Fruit fly (Drosophila melanogaster) whole organism, embryonic: ENCODE results near the gene Gr2a.

Experiments
- Antp ChIP-seq: fragments of 200-800 bp; sonication (Bioruptor generic); optimal IDR thresholded peaks from 3 replicates; lab custom pipeline; 2016; ENCODE audit warnings: missing biosample characterization, missing genetic modification characterization
- BtbVII ChIP-seq: fragments of 200-800 bp; sonication (Bioruptor generic); optimal IDR thresholded peaks from 3 replicates; lab custom pipeline; 2017; ENCODE audit warnings: missing biosample characterization, mild to moderate bottlenecking, missing genetic modification characterization
- CG10366 ChIP-seq: fragments of 200-800 bp; sonication (Bioruptor generic); IDR thresholded peaks from 2 replicates; pipeline ENCODE4 v1.3.6; 2022; ENCODE audit warnings: missing biosample characterization, missing genetic modification characterization
- CG10959 ChIP-seq: fragments of 200-800 bp; sonication (Bioruptor generic); IDR thresholded peaks from 2 replicates; pipeline ENCODE4 v1.3.6; 2022; ENCODE audit warnings: missing biosample characterization, missing genetic modification characterization
- CG11504 ChIP-seq: fragments of 200-800 bp; sonication (Bioruptor generic); optimal IDR thresholded peaks from 3 replicates; lab custom pipeline; 2019; ENCODE audit warnings: missing biosample characterization, mild to moderate bottlenecking, missing genetic modification characterization, moderate library complexity
- CG12071 ChIP-seq: fragments of 200-800 bp; sonication (Bioruptor generic); optimal IDR thresholded peaks from 3 replicates; lab custom pipeline; 2018; ENCODE audit warnings: missing biosample characterization, mild to moderate bottlenecking, missing genetic modification characterization
- CG12391 ChIP-seq: fragments of 200-800 bp; sonication (Bioruptor generic); optimal IDR thresholded peaks from 3 replicates; lab custom pipeline; 2018; ENCODE audit warnings: missing biosample characterization, mild to moderate bottlenecking, missing genetic modification characterization, moderate library complexity
- CG14965 ChIP-seq: fragments of 200-800 bp; sonication (Bioruptor generic); optimal IDR thresholded peaks from 2 replicates; lab custom pipeline; 2016; ENCODE audit warnings: missing biosample characterization, missing genetic modification characterization, borderline replicate concordance
- CG15073 ChIP-seq: fragments of 200-800 bp; sonication (Bioruptor generic); optimal IDR thresholded peaks from 2 replicates; lab custom pipeline; 2016; ENCODE audit warnings: missing biosample characterization, missing genetic modification characterization
- CG17385 ChIP-seq: fragments of 200-800 bp; sonication (Bioruptor generic); optimal IDR thresholded peaks from 3 replicates; lab custom pipeline; 2018; ENCODE audit warnings: missing biosample characterization, mild to moderate bottlenecking, missing genetic modification characterization
- CG18011 ChIP-seq: fragments of 200-800 bp; sonication (Bioruptor generic); optimal IDR thresholded peaks from 2 replicates; lab custom pipeline; 2017; ENCODE audit warnings: missing biosample characterization, missing genetic modification characterization, mild to moderate bottlenecking, moderate library complexity, missing genotype
- CG6765 ChIP-seq: fragments of 200-800 bp; sonication (Bioruptor generic); optimal IDR thresholded peaks from 3 replicates; lab custom pipeline; 2017; ENCODE audit warnings: missing biosample characterization, mild to moderate bottlenecking, missing genetic modification characterization
- CG7357 ChIP-seq: fragments of 200-800 bp; sonication (Bioruptor generic); IDR thresholded peaks from 3 replicates; pipeline ENCODE4 v1.3.6; 2022; ENCODE audit warnings: missing biosample characterization, missing genetic modification characterization
- CG7928 ChIP-seq: fragments of 200-800 bp; sonication (Bioruptor generic); optimal IDR thresholded peaks from 2 replicates; lab custom pipeline; 2017; ENCODE audit warnings: missing biosample characterization, mild to moderate bottlenecking, missing genetic modification characterization
- CG7987 ChIP-seq: fragments of 200-800 bp; sonication (Bioruptor generic); optimal IDR thresholded peaks from 2 replicates; lab custom pipeline; 2018; ENCODE audit warnings: missing biosample characterization, mild to moderate bottlenecking, missing genetic modification characterization, moderate library complexity
- CG8478 ChIP-seq: fragments of >200 bp; optimal IDR thresholded peaks from 2 replicates; lab custom pipeline; 2018
- CG9215 ChIP-seq: fragments of 200-800 bp; sonication (Bioruptor generic); IDR thresholded peaks from 2 replicates; pipeline ENCODE4 v1.3.6; 2022; ENCODE audit warnings: missing biosample characterization, missing genetic modification characterization
- HLHmδ ChIP-seq: fragments of 200-800 bp; sonication (Bioruptor generic); optimal IDR thresholded peaks from 2 replicates; lab custom pipeline; 2018; ENCODE audit warnings: missing biosample characterization, mild to moderate bottlenecking, missing genetic modification characterization, moderate library complexity
- Hr51 ChIP-seq, 2 experiments: fragments of 200-800 bp; sonication (Bioruptor generic); optimal IDR thresholded peaks; 2 replicates in 1 of 2; 3 replicates in 1 of 2; lab custom pipeline; 2016 to 2018; ENCODE audit warnings: missing biosample characterization in 2 of 2, missing genetic modification characterization in 2 of 2, mild to moderate bottlenecking in 1 of 2, moderate library complexity in 1 of 2
- MESR4 ChIP-seq: fragments of 200-800 bp; sonication (Bioruptor generic); optimal IDR thresholded peaks from 2 replicates; lab custom pipeline; 2018; ENCODE audit warnings: missing biosample characterization, mild to moderate bottlenecking, missing genetic modification characterization, moderate library complexity
- Med ChIP-seq: fragments of 200-800 bp; sonication (Bioruptor generic); peaks from one replicate; lab custom pipeline; 2016; ENCODE audit warnings: missing biosample characterization, missing genetic modification characterization, mild to moderate bottlenecking, inconsistent platforms, moderate library complexity
- Neu2 ChIP-seq: fragments of 200-800 bp; sonication (Bioruptor generic); optimal IDR thresholded peaks from 3 replicates; lab custom pipeline; 2016; ENCODE audit warnings: missing biosample characterization, missing genetic modification characterization, borderline replicate concordance
- Nf-YA ChIP-seq: fragments of 200-800 bp; sonication (Bioruptor generic); IDR thresholded peaks from 2 replicates; pipeline ENCODE4 v1.3.6; 2022; ENCODE audit warnings: missing biosample characterization, missing genetic modification characterization
- Optix ChIP-seq: fragments of 200-800 bp; sonication (Bioruptor generic); IDR thresholded peaks from 3 replicates; pipeline ENCODE4 v1.3.6; 2022; ENCODE audit warnings: missing biosample characterization, missing genetic modification characterization
- PHDP ChIP-seq: fragments of 200-800 bp; sonication (Bioruptor generic); optimal IDR thresholded peaks from 3 replicates; lab custom pipeline; 2018; ENCODE audit warnings: missing biosample characterization, mild to moderate bottlenecking, missing genetic modification characterization, moderate library complexity
- Pdp1 ChIP-seq, 2 experiments: fragments of 200-800 bp; sonication (Bioruptor generic); optimal IDR thresholded peaks; 3 replicates each; lab custom pipeline; 2016; ENCODE audit warnings: missing biosample characterization in 2 of 2, missing genetic modification characterization in 2 of 2, mild to moderate bottlenecking in 1 of 2, moderate library complexity in 1 of 2
- Poxn ChIP-seq: fragments of 200-800 bp; sonication (Bioruptor generic); IDR thresholded peaks from 2 replicates; pipeline ENCODE4 v1.3.6; 2022; ENCODE audit warnings: missing biosample characterization, missing genetic modification characterization
- Scr ChIP-seq: fragments of 200-800 bp; sonication (Bioruptor generic); IDR thresholded peaks from 2 replicates; pipeline ENCODE4 v1.3.6; 2022; ENCODE audit warnings: missing biosample characterization, missing genetic modification characterization; ENCODE audit not compliant: partially characterized antibody
- Spps ChIP-seq: fragments of 200-800 bp; sonication (Bioruptor generic); optimal IDR thresholded peaks from 2 replicates; lab custom pipeline; 2018; ENCODE audit warnings: missing biosample characterization, mild to moderate bottlenecking, missing genetic modification characterization
- abd-A ChIP-seq: fragments of 200-800 bp; sonication (Bioruptor generic); optimal IDR thresholded peaks from 3 replicates; lab custom pipeline; 2019; ENCODE audit warnings: missing biosample characterization, mild to moderate bottlenecking, missing genetic modification characterization, moderate library complexity
- ato ChIP-seq: fragments of 200-800 bp; sonication (Bioruptor generic); IDR thresholded peaks from 2 replicates; pipeline ENCODE4 v1.3.6; 2022; ENCODE audit warnings: missing biosample characterization, missing genetic modification characterization; ENCODE audit not compliant: partially characterized antibody
- cwo ChIP-seq: fragments of 200-800 bp; sonication (Bioruptor generic); optimal IDR thresholded peaks from 3 replicates; lab custom pipeline; 2017; ENCODE audit warnings: missing biosample characterization, missing genetic modification characterization, mild to moderate bottlenecking, moderate library complexity, missing genetic modification reagents
- ems ChIP-seq: fragments of 200-800 bp; sonication (Bioruptor generic); optimal IDR thresholded peaks from 3 replicates; lab custom pipeline; 2016; ENCODE audit warnings: missing biosample characterization, missing genetic modification characterization
- en ChIP-seq: fragments of 200-800 bp; sonication (Bioruptor generic); optimal IDR thresholded peaks from 2 replicates; lab custom pipeline; 2016; ENCODE audit warnings: missing biosample characterization, missing genetic modification characterization
- esg ChIP-seq: fragments of 200-800 bp; sonication (Bioruptor generic); conservative IDR thresholded peaks from 2 replicates; pipeline ENCODE4 v1.3.6; 2022; ENCODE audit warnings: missing biosample characterization, missing genetic modification characterization
- fu2 ChIP-seq: fragments of 200-800 bp; sonication (Bioruptor generic); optimal IDR thresholded peaks from 2 replicates; lab custom pipeline; 2016; ENCODE audit warnings: missing biosample characterization, missing genetic modification characterization
- grn ChIP-seq: fragments of 200-800 bp; sonication (Bioruptor generic); optimal IDR thresholded peaks from 3 replicates; lab custom pipeline; 2017; ENCODE audit warnings: missing biosample characterization, missing genetic modification characterization
- gsb-n ChIP-seq: fragments of 200-800 bp; sonication (Bioruptor generic); optimal IDR thresholded peaks from 3 replicates; lab custom pipeline; 2018; ENCODE audit warnings: missing biosample characterization, mild to moderate bottlenecking, missing genetic modification characterization
- inv ChIP-seq: fragments of 200-800 bp; sonication (Bioruptor generic); IDR thresholded peaks from 2 replicates; pipeline ENCODE4 v1.3.6; 2022; ENCODE audit warnings: missing biosample characterization, missing genetic modification characterization; ENCODE audit not compliant: partially characterized antibody
- klu ChIP-seq: fragments of 200-800 bp; sonication (Bioruptor generic); IDR thresholded peaks from 2 replicates; pipeline ENCODE4 v1.3.6; 2022; ENCODE audit warnings: missing biosample characterization, missing genetic modification characterization
- pita ChIP-seq: fragments of 200-800 bp; sonication (Bioruptor generic); optimal IDR thresholded peaks from 2 replicates; lab custom pipeline; 2017; ENCODE audit warnings: missing biosample characterization, mild to moderate bottlenecking, missing genetic modification characterization
- rib ChIP-seq: fragments of 200-800 bp; sonication (Bioruptor generic); IDR thresholded peaks from 2 replicates; pipeline ENCODE4 v1.3.6; 2022; ENCODE audit warnings: missing biosample characterization, missing genetic modification characterization
- seq ChIP-seq: fragments of 200-800 bp; sonication (Bioruptor generic); IDR thresholded peaks from 2 replicates; pipeline ENCODE4 v1.3.6; 2022; ENCODE audit warnings: missing biosample characterization, missing genetic modification characterization
- tll ChIP-seq, 2 experiments: fragments of 200-800 bp in 1 of 2; fragments of >200 bp in 1 of 2; sonication (Bioruptor generic) in 1 of 2; optimal IDR thresholded peaks; 2 replicates each; lab custom pipeline; 2017 to 2019; ENCODE audit warnings: missing biosample characterization in 2 of 2, missing genetic modification characterization in 2 of 2, mild to moderate bottlenecking in 1 of 2, moderate library complexity in 1 of 2
- twi ChIP-seq: fragments of 200-800 bp; optimal IDR thresholded peaks from 2 replicates; lab custom pipeline; 2019; ENCODE audit warnings: missing biosample characterization, mild to moderate bottlenecking, missing genetic modification characterization, moderate library complexity
- zen2 ChIP-seq: fragments of 200-800 bp; sonication (Bioruptor generic); IDR thresholded peaks from 3 replicates; pipeline ENCODE4 v1.3.6; 2022; ENCODE audit warnings: missing biosample characterization, missing genetic modification characterization; ENCODE audit not compliant: partially characterized antibody

Gene Gr2a

dm6 chrX:1466505-1467381 lies 14.5 kb downstream of the Gr2a start (continued):
- TF ChIP-seq ato (no peak), Med (GFP tag; lab: Kevin White, UChicago) (peak; percentile 87), zen2 (GFP tag; lab: Robert Waterston, UW) (no peak), en (GFP tag; lab: Kevin White, UChicago) (no peak), gsb-n (tag; lab: Kevin White, UChicago) (no peak)

- no peak for TF ChIP-seq fu2 (GFP tag; lab: Kevin White, UChicago)
- no peak for TF ChIP-seq Optix
- no peak for TF ChIP-seq CG7357 (GFP tag; lab: Robert Waterston, UW)
- TF ChIP-seq CG15073: no peak
- no peak for TF ChIP-seq PHDP (tag; lab: Kevin White, UChicago)
- TF ChIP-seq Scr (GFP tag; lab: Robert Waterston, UW): no peak
- no peak for TF ChIP-seq inv (GFP tag; lab: Robert Waterston, UW)
- no peak for TF ChIP-seq CG8478
- TF ChIP-seq cwo (GFP tag; lab: Kevin White, UChicago): no peak
- TF ChIP-seq CG6765 (GFP tag; lab: Kevin White, UChicago): no peak
- no peak for TF ChIP-seq Poxn
- TF ChIP-seq Hr51 (GFP tag; optimal IDR thresholded peaks at IDR 0.05; lab: Kevin White, UChicago): no peak
- no peak for TF ChIP-seq CG14965 (GFP tag; lab: Kevin White, UChicago)
- no peak for TF ChIP-seq CG18011 (GFP tag; lab: Kevin White, UChicago)
- TF ChIP-seq pita (GFP tag; lab: Kevin White, UChicago): no peak
- TF ChIP-seq seq: no peak
- TF ChIP-seq BtbVII (GFP tag; lab: Kevin White, UChicago): no peak
- TF ChIP-seq klu (GFP tag; lab: Robert Waterston, UW): no peak
- TF ChIP-seq esg: no peak
- no peak for TF ChIP-seq tll (GFP tag; optimal IDR thresholded peaks at IDR 0.05; lab: Kevin White, UChicago)
Observed at dm6 chrX:1467382-1467592, 15.1 kb downstream of the Gr2a start, which contains the start of gene CG14778. CG14778 (plus strand) TSS chrX:1467493.

dm6 chrX:1469717-1470116 lies 17.5 kb downstream of the Gr2a start, which contains the start of gene CG32808:
CG32808 (minus strand) TSS chrX:1469817.
- TF ChIP-seq CG17385 (GFP tag; lab: Kevin White, UChicago): no peak
- TF ChIP-seq rib (GFP tag; lab: Robert Waterston, UW): no peak
- TF ChIP-seq CG7928 (GFP tag; lab: Kevin White, UChicago): no peak
- TF ChIP-seq CG10366 (GFP tag; lab: Robert Waterston, UW): no peak
- TF ChIP-seq CG9215: no peak
- no peak for TF ChIP-seq CG7987 (GFP tag; lab: Kevin White, UChicago)
- no peak for TF ChIP-seq Nf-YA
- TF ChIP-seq Antp (GFP tag; lab: Kevin White, UChicago): no peak

dm6 chrX:1470562-1470961 lies 18.3 kb downstream of the Gr2a start, which contains the start of gene pck:
pck (plus strand) TSS chrX:1470666.
- no peak for TF ChIP-seq HLHmδ (GFP tag; lab: Kevin White, UChicago)
- peak; percentile 75 for TF ChIP-seq MESR4 (GFP tag; lab: Kevin White, UChicago)
- TF ChIP-seq twi: no peak
- TF ChIP-seq CG11504 (tag; lab: Kevin White, UChicago): no peak
- no peak for TF ChIP-seq grn
- peak; percentile 32 to 76 for TF ChIP-seq Pdp1 (GFP tag; optimal IDR thresholded peaks at IDR 0.05; lab: Kevin White, UChicago)
- TF ChIP-seq ems (GFP tag; lab: Kevin White, UChicago): peak; percentile 71
- TF ChIP-seq Neu2 (GFP tag; lab: Kevin White, UChicago): peak; percentile 1
- peak; percentile 31 for TF ChIP-seq Spps (tag; lab: Kevin White, UChicago)
- peak; percentile 55 for TF ChIP-seq CG10366 (GFP tag; lab: Robert Waterston, UW)
- no peak for TF ChIP-seq CG12071 (GFP tag; lab: Kevin White, UChicago)
- peak; percentile 78 for TF ChIP-seq CG12391 (tag; lab: Kevin White, UChicago)
- no peak for TF ChIP-seq abd-A (tag; lab: Kevin White, UChicago)
- TF ChIP-seq CG10959 (GFP tag; lab: Robert Waterston, UW): peak; percentile 62
